Fruit fly (Drosophila melanogaster) whole organism, prepupa: ENCODE measurements around the gene Alms1b.
A peak's percentile ranks its signal among the peaks of the same experiment; 100 is the strongest.

Experiments
- Blimp-1 ChIP-seq: fragments of 200-800 bp; sonication (Bioruptor generic); optimal IDR thresholded peaks from 3 replicates; lab custom pipeline; 2017; ENCODE audit warnings: missing biosample characterization, missing genetic modification characterization, mild to moderate bottlenecking, moderate library complexity, missing genetic modification reagents
- CG10631 ChIP-seq: fragments of 200-800 bp; sonication (Bioruptor generic); optimal IDR thresholded peaks from 2 replicates; lab custom pipeline; 2016; ENCODE audit warnings: missing biosample characterization, missing genetic modification characterization
- CG11294 ChIP-seq: fragments of 200-800 bp; sonication (Bioruptor generic); IDR thresholded peaks from 2 replicates; pipeline ENCODE4 v1.3.6; 2022; ENCODE audit warnings: missing biosample characterization, missing genetic modification characterization
- CG11902 ChIP-seq: fragments of 200-800 bp; sonication (Bioruptor generic); optimal IDR thresholded peaks from 3 replicates; lab custom pipeline; 2016; ENCODE audit warnings: missing biosample characterization, missing genetic modification characterization
- CG15336 ChIP-seq: fragments of 200-800 bp; sonication (Bioruptor generic); IDR thresholded peaks from 2 replicates; pipeline ENCODE4 v1.3.6; 2022; ENCODE audit warnings: missing biosample characterization, missing genetic modification characterization
- CG1621 ChIP-seq: fragments of 200-800 bp; sonication (Bioruptor generic); optimal IDR thresholded peaks from 3 replicates; lab custom pipeline; 2018; ENCODE audit warnings: missing biosample characterization, mild to moderate bottlenecking, missing genetic modification characterization
- CG31627 ChIP-seq: fragments of 200-800 bp; sonication (Bioruptor generic); optimal IDR thresholded peaks from 3 replicates; lab custom pipeline; 2016; ENCODE audit warnings: missing biosample characterization, missing genetic modification characterization
- CG32006 ChIP-seq: fragments of 200-800 bp; sonication (Bioruptor generic); optimal IDR thresholded peaks from 3 replicates; lab custom pipeline; 2017; ENCODE audit warnings: missing biosample characterization, mild to moderate bottlenecking, missing genetic modification characterization
- CG34406 ChIP-seq: fragments of 200-800 bp; sonication (Bioruptor generic); optimal IDR thresholded peaks from 3 replicates; lab custom pipeline; 2016; ENCODE audit warnings: missing biosample characterization, missing genetic modification characterization
- CG4318 ChIP-seq: fragments of 200-800 bp; sonication (Bioruptor generic); optimal IDR thresholded peaks from 3 replicates; lab custom pipeline; 2017; ENCODE audit warnings: missing biosample characterization, mild to moderate bottlenecking, missing genetic modification characterization
- CG6163 ChIP-seq: fragments of 200-800 bp; sonication (Bioruptor generic); IDR thresholded peaks from 3 replicates; pipeline ENCODE4 v1.3.6; 2022; ENCODE audit warnings: missing biosample characterization, missing genetic modification characterization
- CG6276 ChIP-seq: fragments of 200-800 bp; sonication (Bioruptor generic); optimal IDR thresholded peaks from 2 replicates; lab custom pipeline; 2017; ENCODE audit warnings: missing biosample characterization, mild to moderate bottlenecking, missing genetic modification characterization
- CG6808 ChIP-seq: fragments of 200-800 bp; sonication (Bioruptor generic); optimal IDR thresholded peaks from 3 replicates; lab custom pipeline; 2017; ENCODE audit warnings: missing biosample characterization, missing genetic modification characterization, mild to moderate bottlenecking, moderate library complexity, missing genetic modification reagents
- CG6854 ChIP-seq: fragments of 200-800 bp; sonication (Bioruptor generic); optimal IDR thresholded peaks from 2 replicates; lab custom pipeline; 2017; ENCODE audit warnings: missing biosample characterization, mild to moderate bottlenecking, missing genetic modification characterization
- CG8119 ChIP-seq: fragments of 200-800 bp; sonication (Bioruptor generic); IDR thresholded peaks from 3 replicates; pipeline ENCODE4 v1.3.6; 2022; ENCODE audit warnings: missing biosample characterization, missing genetic modification characterization
- CG8319 ChIP-seq: fragments of 200-800 bp; sonication (Bioruptor generic); optimal IDR thresholded peaks from 3 replicates; lab custom pipeline; 2016; ENCODE audit warnings: missing biosample characterization, missing genetic modification characterization
- CG8632 ChIP-seq: fragments of 200-800 bp; sonication (Bioruptor generic); optimal IDR thresholded peaks from 3 replicates; lab custom pipeline; 2016; ENCODE audit warnings: missing biosample characterization, missing genetic modification characterization
- CG9139 ChIP-seq: fragments of 200-800 bp; sonication (Bioruptor generic); optimal IDR thresholded peaks from 3 replicates; lab custom pipeline; 2017; ENCODE audit warnings: missing biosample characterization, mild to moderate bottlenecking, missing genetic modification characterization
- Eip78C ChIP-seq: fragments of 200-800 bp; sonication (Bioruptor generic); peaks from one replicate; lab custom pipeline; 2016; ENCODE audit warnings: missing biosample characterization, missing genetic modification characterization
- Ets96B ChIP-seq: fragments of 200-800 bp; optimal IDR thresholded peaks from 2 replicates; lab custom pipeline; 2019; ENCODE audit warnings: missing biosample characterization, mild to moderate bottlenecking, missing genetic modification characterization, moderate library complexity
- Hr38 ChIP-seq: sonication (Bioruptor generic); optimal IDR thresholded peaks from 2 replicates; lab custom pipeline; 2016; ENCODE audit warnings: missing biosample characterization, missing genetic modification characterization
- Hr4 ChIP-seq: fragments of 200-800 bp; sonication (Bioruptor generic); optimal IDR thresholded peaks from 3 replicates; lab custom pipeline; 2016; ENCODE audit warnings: missing biosample characterization, missing genetic modification characterization
- OdsH ChIP-seq: fragments of 200-800 bp; sonication (Bioruptor generic); optimal IDR thresholded peaks from 3 replicates; lab custom pipeline; 2016; ENCODE audit warnings: missing biosample characterization, missing genetic modification characterization
- Sox102F ChIP-seq: fragments of 200-800 bp; sonication (Bioruptor generic); optimal IDR thresholded peaks from 2 replicates; lab custom pipeline; 2016; ENCODE audit warnings: missing biosample characterization, mild to moderate bottlenecking, missing genetic modification characterization
- Sox14 ChIP-seq: fragments of 200-800 bp; sonication (Bioruptor generic); optimal IDR thresholded peaks from 3 replicates; lab custom pipeline; 2016; ENCODE audit warnings: missing biosample characterization, missing genetic modification characterization
- cyc ChIP-seq: fragments of 200-800 bp; sonication (Bioruptor generic); optimal IDR thresholded peaks from 3 replicates; lab custom pipeline; 2016; ENCODE audit warnings: missing biosample characterization, missing genetic modification characterization
- dac ChIP-seq: fragments of 200-800 bp; sonication (Bioruptor generic); optimal IDR thresholded peaks from 2 replicates; lab custom pipeline; 2017; ENCODE audit warnings: missing biosample characterization, mild to moderate bottlenecking, missing genetic modification characterization
- eg ChIP-seq: fragments of 200-800 bp; sonication (Bioruptor generic); IDR thresholded peaks from 3 replicates; pipeline ENCODE4 v1.3.6; 2022; ENCODE audit warnings: missing biosample characterization, missing genetic modification characterization
- esn ChIP-seq: fragments of 200-800 bp; sonication (Bioruptor generic); optimal IDR thresholded peaks from 2 replicates; lab custom pipeline; 2016; ENCODE audit warnings: missing biosample characterization, mild to moderate bottlenecking, missing genetic modification characterization, moderate library complexity
- fd59A ChIP-seq: fragments of 200-800 bp; sonication (Bioruptor generic); optimal IDR thresholded peaks from 2 replicates; lab custom pipeline; 2017; ENCODE audit warnings: missing biosample characterization, mild to moderate bottlenecking, missing genetic modification characterization, missing genetic modification reagents
- lz ChIP-seq: fragments of 200-800 bp; sonication (Bioruptor generic); optimal IDR thresholded peaks from 3 replicates; lab custom pipeline; 2016; ENCODE audit warnings: missing biosample characterization, missing genetic modification characterization
- pdm3 ChIP-seq: fragments of 200-800 bp; sonication (Bioruptor generic); optimal IDR thresholded peaks from 3 replicates; lab custom pipeline; 2016; ENCODE audit warnings: missing biosample characterization, missing genetic modification characterization
- salr ChIP-seq, 2 experiments: fragments of 200-800 bp; sonication (Bioruptor generic); optimal IDR thresholded peaks; 3 replicates each; lab custom pipeline; 2016 to 2018; ENCODE audit warnings: missing biosample characterization in 2 of 2, missing genetic modification characterization in 2 of 2, mild to moderate bottlenecking in 1 of 2
- svp ChIP-seq: fragments of 200-800 bp; sonication (Bioruptor generic); peaks from one replicate; lab custom pipeline; 2016; ENCODE audit warnings: missing biosample characterization, missing genetic modification characterization
- vri ChIP-seq: fragments of 200-800 bp; sonication (Bioruptor generic); optimal IDR thresholded peaks from 3 replicates; lab custom pipeline; 2016; ENCODE audit warnings: missing biosample characterization, mild to moderate bottlenecking, missing genetic modification characterization

Gene Alms1b

dm6 chrX:4589951-4590771 is 40.6 kb downstream of the Alms1b start (continued):
- TF ChIP-seq CG32006 (GFP tag; lab: Kevin White, UChicago) (peak; percentile 93), CG6276 (GFP tag; lab: Kevin White, UChicago) (peak; percentile 85), Sox14 (GFP tag; lab: Kevin White, UChicago) (peak; percentile 83), CG9139 (GFP tag; lab: Kevin White, UChicago) (peak; percentile 86), svp (GFP tag; lab: Kevin White, UChicago) (peak; percentile 86), CG8119 (peak; percentile 91), CG11294 (GFP tag; lab: Robert Waterston, UW) (peak; percentile 93), CG31627 (GFP tag; lab: Kevin White, UChicago) (peak; percentile 84), fd59A (GFP tag; lab: Kevin White, UChicago) (peak; percentile 93), OdsH (GFP tag; lab: Kevin White, UChicago) (peak; percentile 91)

- no peak for TF ChIP-seq Hr4 (GFP tag; lab: Kevin White, UChicago)
- TF ChIP-seq CG6808 (GFP tag; lab: Kevin White, UChicago) = no peak
- no peak for TF ChIP-seq vri (GFP tag; lab: Kevin White, UChicago)
- no peak for TF ChIP-seq CG31627 (GFP tag; lab: Kevin White, UChicago)
- TF ChIP-seq Sox102F = no peak
- no peak for TF ChIP-seq CG6854 (GFP tag; lab: Kevin White, UChicago)
- TF ChIP-seq CG1621 (tag; lab: Kevin White, UChicago) = no peak
- no peak for TF ChIP-seq Ets96B (tag; lab: Kevin White, UChicago)
- TF ChIP-seq CG10631 (GFP tag; lab: Kevin White, UChicago) = no peak
- TF ChIP-seq esn (GFP tag; lab: Kevin White, UChicago) = no peak
- TF ChIP-seq salr (GFP tag; optimal IDR thresholded peaks at IDR 0.05; lab: Kevin White, UChicago) = no peak
- no peak for TF ChIP-seq lz
- no peak for TF ChIP-seq CG8319 (GFP tag; lab: Kevin White, UChicago)
- no peak for TF ChIP-seq Hr38 (GFP tag; lab: Kevin White, UChicago)
- TF ChIP-seq CG34406 (GFP tag; lab: Kevin White, UChicago) = no peak
- no peak for TF ChIP-seq CG8119
- TF ChIP-seq CG15336 (GFP tag; lab: Robert Waterston, UW) = no peak
- no peak for TF ChIP-seq eg (GFP tag; lab: Robert Waterston, UW)
- no peak for TF ChIP-seq fd59A (GFP tag; lab: Kevin White, UChicago)
- TF ChIP-seq CG8632 (GFP tag; lab: Kevin White, UChicago) = no peak
Measured at dm6 chrX:4588981-4589380, 41.8 kb downstream of the Alms1b start.

- no peak for TF ChIP-seq CG6808 (GFP tag; lab: Kevin White, UChicago)
- TF ChIP-seq Hr4 (GFP tag; lab: Kevin White, UChicago) = no peak
- TF ChIP-seq salr (GFP tag; optimal IDR thresholded peaks at IDR 0.05; lab: Kevin White, UChicago) = no peak
- no peak for TF ChIP-seq Blimp-1 (GFP tag; lab: Kevin White, UChicago)
Measured at dm6 chrX:4587584-4587983, 43.2 kb downstream of the Alms1b start.

- TF ChIP-seq eg (GFP tag; lab: Robert Waterston, UW) = peak; percentile 48; the same call in 1 of the 3 replicates
- TF ChIP-seq CG32006 (GFP tag; lab: Kevin White, UChicago) = peak; percentile 56
- TF ChIP-seq CG15336 (GFP tag; lab: Robert Waterston, UW) = peak; percentile 74
- peak; percentile 45; the same call in 1 of the 3 replicates for TF ChIP-seq CG6163
- TF ChIP-seq pdm3 (GFP tag; lab: Kevin White, UChicago) = no peak
- no peak for TF ChIP-seq dac (GFP tag; lab: Kevin White, UChicago)
- peak; percentile 7 for TF ChIP-seq CG4318 (GFP tag; lab: Kevin White, UChicago)
- TF ChIP-seq CG31627 (GFP tag; lab: Kevin White, UChicago) = no peak
- no peak for TF ChIP-seq cyc (GFP tag; lab: Kevin White, UChicago)
- no peak for TF ChIP-seq CG11902
- peak; percentile 16 for TF ChIP-seq Hr4 (GFP tag; lab: Kevin White, UChicago)
- TF ChIP-seq Eip78C (GFP tag; lab: Kevin White, UChicago) = peak; percentile 57
- peak; percentile 67 for TF ChIP-seq CG8119
Measured at dm6 chrX:4582422-4582821, 48.3 kb downstream of the Alms1b start.
